Worm (Caenorhabditis elegans) whole organism, L2 larva: ENCODE data around the gene oxi-1.

Source experiments
- aly-2 ChIP-seq: fragments of 150-350 bp; optimal IDR thresholded peaks from 2 replicates; lab custom pipeline; 2014; ENCODE audit warnings: missing biosample characterization, missing genetic modification characterization
- ama-1 ChIP-seq: fragments of 150-350 bp; optimal IDR thresholded peaks from 2 replicates; lab custom pipeline; 2018; ENCODE audit warnings: inconsistent platforms
- fos-1 ChIP-seq: fragments of 150-350 bp; optimal IDR thresholded peaks from 2 replicates; lab custom pipeline; 2014; ENCODE audit warnings: missing biosample characterization, missing genetic modification characterization
- lin-13 ChIP-seq: fragments of 150-350 bp; optimal IDR thresholded peaks from 2 replicates; lab custom pipeline; 2014; ENCODE audit warnings: missing biosample characterization, missing genetic modification reagents, missing genetic modification characterization
- nhr-11 ChIP-seq: fragments of 150-350 bp; optimal IDR thresholded peaks from 2 replicates; lab custom pipeline; 2014; ENCODE audit warnings: missing biosample characterization, missing genetic modification characterization
- nhr-12 ChIP-seq: fragments of 150-350 bp; optimal IDR thresholded peaks from 2 replicates; lab custom pipeline; 2014; ENCODE audit warnings: missing biosample characterization, missing genetic modification characterization
- nhr-6 ChIP-seq: fragments of 150-350 bp; optimal IDR thresholded peaks from 2 replicates; lab custom pipeline; 2014; ENCODE audit warnings: missing biosample characterization, missing genetic modification characterization
- skn-1 ChIP-seq: sonication (generic microtip); optimal IDR thresholded peaks from 2 replicates; lab custom pipeline; 2017; ENCODE audit warnings: missing biosample characterization, missing genetic modification characterization

ce11 chrIII:10907678-10908217 is 49.7 kb downstream of the oxi-1 start:
- TF ChIP-seq fos-1 (tag; lab: Kevin White, UChicago), result no peak
- TF ChIP-seq aly-2 (tag; lab: Kevin White, UChicago), result no peak
- TF ChIP-seq nhr-6 (tag; lab: Kevin White, UChicago), result no peak
- TF ChIP-seq skn-1 (tag; lab: Kevin White, UChicago), result no peak
- no peak for TF ChIP-seq nhr-11 (tag; lab: Kevin White, UChicago)
- TF ChIP-seq lin-13, result no peak
- no peak for TF ChIP-seq ama-1 (lab: Kevin White, UChicago)
- TF ChIP-seq nhr-12 (tag; lab: Kevin White, UChicago), result no peak
